Worm (Caenorhabditis elegans) whole organism, midembryonic: ENCODE results near the gene idpc-7.

Source experiments
- T22C8.4 ChIP-seq: fragments of 200-800 bp; sonication (Bioruptor generic); IDR thresholded peaks from 2 replicates; pipeline ENCODE4 v1.3.6; 2022; ENCODE audit warnings: missing genetic modification characterization, missing compliant biosample characterization
- flt-1 ChIP-seq: fragments of 200-800 bp; sonication (Bioruptor generic); IDR thresholded peaks from 2 replicates; pipeline ENCODE4 v1.3.6; 2022; ENCODE audit warnings: missing genetic modification characterization, missing compliant biosample characterization
- ref-1 ChIP-seq: fragments of 200-800 bp; sonication (Bioruptor generic); conservative IDR thresholded peaks from 2 replicates; pipeline ENCODE4 v1.3.6; 2022; ENCODE audit warnings: missing genetic modification reagents, missing genetic modification characterization, missing compliant biosample characterization
- tab-1 ChIP-seq: fragments of 200-800 bp; sonication (Bioruptor generic); IDR thresholded peaks from 2 replicates; pipeline ENCODE4 v1.3.6; 2022; ENCODE audit warnings: missing genetic modification characterization, missing compliant biosample characterization
- ztf-29 ChIP-seq: fragments of 200-800 bp; sonication (Bioruptor generic); IDR thresholded peaks from 2 replicates; pipeline ENCODE4 v1.3.6; 2022; ENCODE audit warnings: missing genetic modification reagents, missing genetic modification characterization, missing compliant biosample characterization

DNA sequence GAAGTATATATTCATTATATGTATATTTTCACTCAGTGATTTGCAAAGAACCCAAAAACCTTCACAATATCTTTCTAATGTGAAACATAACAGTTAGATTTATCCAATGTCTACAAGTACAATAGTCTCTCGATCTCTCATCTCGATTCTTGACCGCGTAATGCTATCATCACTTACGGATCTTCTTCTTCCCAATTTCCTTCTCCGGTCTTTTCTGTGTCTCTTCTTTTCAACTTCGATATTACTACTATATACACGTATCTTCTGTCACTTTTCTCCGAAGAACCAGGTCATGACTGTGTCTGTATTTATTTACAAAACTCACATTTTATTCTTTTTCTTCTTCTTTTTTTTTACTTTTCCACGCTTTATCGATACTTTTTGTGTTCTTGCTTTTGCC, 30.2 kb downstream of the idpc-7 start:
- TF ChIP-seq flt-1 (GFP tag; lab: Robert Waterston, UW) (no peak), tab-1 (GFP tag; lab: Robert Waterston, UW) (no peak), ref-1 (GFP tag; lab: Robert Waterston, UW) (no peak), T22C8.4 (GFP tag; lab: Robert Waterston, UW) (no peak), ztf-29 (GFP tag; lab: Robert Waterston, UW) (no peak)
